Fruit fly (Drosophila melanogaster) whole organism, embryonic: Measurements from ENCODE around the gene TwdlX.

Source experiments
- Asciz ChIP-seq: fragments of 200-800 bp; sonication (Bioruptor generic); optimal IDR thresholded peaks from 2 replicates; lab custom pipeline; 2017; ENCODE audit warnings: missing biosample characterization, mild to moderate bottlenecking, missing genetic modification characterization, missing genetic modification reagents
- CG10959 ChIP-seq: fragments of 200-800 bp; sonication (Bioruptor generic); IDR thresholded peaks from 2 replicates; pipeline ENCODE4 v1.3.6; 2022; ENCODE audit warnings: missing biosample characterization, missing genetic modification characterization
- CG11398 ChIP-seq: fragments of 200-800 bp; sonication (Bioruptor generic); optimal IDR thresholded peaks from 2 replicates; lab custom pipeline; 2016; ENCODE audit warnings: missing biosample characterization, missing genetic modification characterization
- CG12219 ChIP-seq: fragments of 200-800 bp; sonication (Bioruptor generic); optimal IDR thresholded peaks from 3 replicates; lab custom pipeline; 2018; ENCODE audit warnings: missing biosample characterization, mild to moderate bottlenecking, missing genetic modification characterization
- CG13287 ChIP-seq: fragments of 200-800 bp; sonication (Bioruptor generic); IDR thresholded peaks from 2 replicates; pipeline ENCODE4 v1.3.6; 2022; ENCODE audit warnings: missing biosample characterization, missing genetic modification characterization; ENCODE audit not compliant: partially characterized antibody
- CG1529 ChIP-seq: fragments of 200-800 bp; sonication (Bioruptor generic); optimal IDR thresholded peaks from 3 replicates; lab custom pipeline; 2018; ENCODE audit warnings: missing biosample characterization, missing genetic modification characterization
- CG16815 ChIP-seq: fragments of 200-800 bp; sonication (Bioruptor generic); optimal IDR thresholded peaks from 3 replicates; lab custom pipeline; 2017; ENCODE audit warnings: missing biosample characterization, mild to moderate bottlenecking, missing genetic modification characterization
- CG17361 ChIP-seq: fragments of 200-800 bp; sonication (Bioruptor generic); IDR thresholded peaks from 3 replicates; pipeline ENCODE4 v1.3.6; 2022; ENCODE audit warnings: missing biosample characterization, missing genetic modification characterization
- CG18599 ChIP-seq: fragments of 200-800 bp; sonication (Bioruptor generic); optimal IDR thresholded peaks from 3 replicates; lab custom pipeline; 2017; ENCODE audit warnings: missing biosample characterization, missing genetic modification characterization, mild to moderate bottlenecking, moderate library complexity, missing genetic modification reagents
- CG18764 ChIP-seq: fragments of 200-800 bp; sonication (Bioruptor generic); optimal IDR thresholded peaks from 3 replicates; lab custom pipeline; 2016; ENCODE audit warnings: missing biosample characterization, missing genetic modification characterization
- CG2199 ChIP-seq: fragments of 200-800 bp; sonication (Bioruptor generic); IDR thresholded peaks from 3 replicates; pipeline ENCODE4 v1.3.6; 2022; ENCODE audit warnings: missing biosample characterization, missing genetic modification characterization
- CG2889 ChIP-seq: fragments of 200-800 bp; sonication (Bioruptor generic); IDR thresholded peaks from 3 replicates; pipeline ENCODE4 v1.3.6; 2022; ENCODE audit warnings: missing biosample characterization, missing genetic modification characterization
- CG30020 ChIP-seq: fragments of 200-800 bp; optimal IDR thresholded peaks from 2 replicates; lab custom pipeline; 2019; ENCODE audit warnings: missing biosample characterization, mild to moderate bottlenecking, missing genetic modification characterization, moderate library complexity
- CG30431 ChIP-seq: fragments of 200-800 bp; sonication (Bioruptor generic); optimal IDR thresholded peaks from 2 replicates; lab custom pipeline; 2017; ENCODE audit warnings: missing biosample characterization, missing genetic modification characterization
- CG42726 ChIP-seq: fragments of 200-800 bp; sonication (Bioruptor generic); IDR thresholded peaks from 2 replicates; pipeline ENCODE4 v1.3.6; 2022; ENCODE audit warnings: missing biosample characterization, missing genetic modification characterization; ENCODE audit not compliant: partially characterized antibody
- CG4730 ChIP-seq: fragments of 200-800 bp; sonication (Bioruptor generic); IDR thresholded peaks from 2 replicates; pipeline ENCODE4 v1.3.6; 2022; ENCODE audit warnings: missing biosample characterization, missing genetic modification characterization
- CG4854 ChIP-seq: fragments of 200-800 bp; sonication (Bioruptor generic); optimal IDR thresholded peaks from 2 replicates; lab custom pipeline; 2016; ENCODE audit warnings: missing biosample characterization, missing genetic modification characterization, inconsistent platforms
- CG7928 ChIP-seq: fragments of 200-800 bp; sonication (Bioruptor generic); optimal IDR thresholded peaks from 2 replicates; lab custom pipeline; 2017; ENCODE audit warnings: missing biosample characterization, mild to moderate bottlenecking, missing genetic modification characterization
- CG9817 ChIP-seq: fragments of 200-800 bp; sonication (Bioruptor generic); optimal IDR thresholded peaks from 2 replicates; lab custom pipeline; 2018; ENCODE audit warnings: missing biosample characterization, mild to moderate bottlenecking, missing genetic modification characterization, moderate library complexity
- Camta ChIP-seq: fragments of 200-800 bp; sonication (Bioruptor generic); optimal IDR thresholded peaks from 2 replicates; lab custom pipeline; 2016; ENCODE audit warnings: missing biosample characterization, missing genetic modification characterization
- Deaf1 ChIP-seq: fragments of 200-800 bp; optimal IDR thresholded peaks from 3 replicates; lab custom pipeline; 2019; ENCODE audit warnings: missing biosample characterization, mild to moderate bottlenecking, missing genetic modification characterization, moderate library complexity
- Dip2 ChIP-seq: fragments of 200-800 bp; sonication (Bioruptor generic); IDR thresholded peaks from 2 replicates; pipeline ENCODE4 v1.3.6; 2022; ENCODE audit warnings: missing biosample characterization, missing genetic modification characterization
- H2.0 ChIP-seq: fragments of 200-800 bp; sonication (Bioruptor generic); IDR thresholded peaks from 2 replicates; pipeline ENCODE4 v1.3.6; 2022; ENCODE audit warnings: missing biosample characterization, missing genetic modification characterization
- Hey ChIP-seq: fragments of 200-800 bp; sonication (Bioruptor generic); optimal IDR thresholded peaks from 3 replicates; lab custom pipeline; 2018; ENCODE audit warnings: missing biosample characterization, mild to moderate bottlenecking, missing genetic modification characterization
- Hr78 ChIP-seq, 2 experiments: fragments of 200-800 bp in 1 of 2; fragments of >200 bp in 1 of 2; sonication (Bioruptor generic) in 1 of 2; optimal IDR thresholded peaks; 2 replicates each; lab custom pipeline; 2017 to 2019; ENCODE audit warnings: missing biosample characterization in 2 of 2, missing genetic modification characterization in 2 of 2, mild to moderate bottlenecking in 1 of 2, moderate library complexity in 1 of 2
- Myb ChIP-seq: fragments of 200-800 bp; sonication (Bioruptor generic); optimal IDR thresholded peaks from 2 replicates; lab custom pipeline; 2016; ENCODE audit warnings: missing biosample characterization, missing genetic modification characterization
- Nf-YC ChIP-seq: fragments of 200-800 bp; optimal IDR thresholded peaks from 3 replicates; lab custom pipeline; 2019; ENCODE audit warnings: missing biosample characterization, mild to moderate bottlenecking, missing genetic modification characterization, moderate library complexity
- Opbp ChIP-seq: fragments of 200-800 bp; sonication (Bioruptor generic); IDR thresholded peaks from 3 replicates; pipeline ENCODE4 v1.3.6; 2022; ENCODE audit warnings: missing biosample characterization, missing genetic modification characterization; ENCODE audit not compliant: partially characterized antibody
- PHDP ChIP-seq: fragments of 200-800 bp; sonication (Bioruptor generic); optimal IDR thresholded peaks from 3 replicates; lab custom pipeline; 2018; ENCODE audit warnings: missing biosample characterization, mild to moderate bottlenecking, missing genetic modification characterization, moderate library complexity
- Pdp1 ChIP-seq, 2 experiments: fragments of 200-800 bp; sonication (Bioruptor generic); optimal IDR thresholded peaks; 3 replicates each; lab custom pipeline; 2016; ENCODE audit warnings: missing biosample characterization in 2 of 2, missing genetic modification characterization in 2 of 2, mild to moderate bottlenecking in 1 of 2, moderate library complexity in 1 of 2
- Poxn ChIP-seq: fragments of 200-800 bp; sonication (Bioruptor generic); IDR thresholded peaks from 2 replicates; pipeline ENCODE4 v1.3.6; 2022; ENCODE audit warnings: missing biosample characterization, missing genetic modification characterization
- Scr ChIP-seq: fragments of 200-800 bp; sonication (Bioruptor generic); IDR thresholded peaks from 2 replicates; pipeline ENCODE4 v1.3.6; 2022; ENCODE audit warnings: missing biosample characterization, missing genetic modification characterization; ENCODE audit not compliant: partially characterized antibody
- Sox102F ChIP-seq: fragments of 200-800 bp; sonication (Bioruptor generic); optimal IDR thresholded peaks from 2 replicates; lab custom pipeline; 2018; ENCODE audit warnings: missing biosample characterization, mild to moderate bottlenecking, missing genetic modification characterization, moderate library complexity
- Spps ChIP-seq: fragments of 200-800 bp; sonication (Bioruptor generic); optimal IDR thresholded peaks from 2 replicates; lab custom pipeline; 2018; ENCODE audit warnings: missing biosample characterization, mild to moderate bottlenecking, missing genetic modification characterization
- Usf ChIP-seq: fragments of 200-800 bp; sonication (Bioruptor generic); optimal IDR thresholded peaks from 2 replicates; lab custom pipeline; 2017; ENCODE audit warnings: missing genotype, missing biosample characterization, missing genetic modification characterization
- ems ChIP-seq: fragments of 200-800 bp; sonication (Bioruptor generic); optimal IDR thresholded peaks from 3 replicates; lab custom pipeline; 2016; ENCODE audit warnings: missing biosample characterization, missing genetic modification characterization
- gem ChIP-seq: fragments of 200-800 bp; sonication (Bioruptor generic); optimal IDR thresholded peaks from 2 replicates; lab custom pipeline; 2019; ENCODE audit warnings: missing biosample characterization, mild to moderate bottlenecking, missing genetic modification characterization, moderate library complexity
- grn ChIP-seq: fragments of 200-800 bp; sonication (Bioruptor generic); optimal IDR thresholded peaks from 3 replicates; lab custom pipeline; 2017; ENCODE audit warnings: missing biosample characterization, missing genetic modification characterization
- lab ChIP-seq: fragments of 200-800 bp; sonication (Bioruptor generic); optimal IDR thresholded peaks from 3 replicates; lab custom pipeline; 2017; ENCODE audit warnings: missing biosample characterization, missing genetic modification characterization, mild to moderate bottlenecking, moderate library complexity, missing genetic modification reagents
- nmo ChIP-seq: fragments of 200-800 bp; sonication (Bioruptor generic); optimal IDR thresholded peaks from 2 replicates; lab custom pipeline; 2018; ENCODE audit warnings: missing biosample characterization, mild to moderate bottlenecking, missing genetic modification characterization, moderate library complexity
- pfk ChIP-seq: fragments of 200-800 bp; sonication (Bioruptor generic); optimal IDR thresholded peaks from 2 replicates; lab custom pipeline; 2018; ENCODE audit warnings: missing biosample characterization, mild to moderate bottlenecking, missing genetic modification characterization, moderate library complexity
- pho ChIP-seq: fragments of 200-800 bp; sonication (Bioruptor generic); optimal IDR thresholded peaks from 2 replicates; lab custom pipeline; 2016; ENCODE audit warnings: missing biosample characterization, missing genetic modification characterization
- pros ChIP-seq: fragments of 200-800 bp; sonication (Bioruptor generic); optimal IDR thresholded peaks from 3 replicates; lab custom pipeline; 2019; ENCODE audit warnings: missing biosample characterization, mild to moderate bottlenecking, missing genetic modification characterization, moderate library complexity
- pzg ChIP-seq: fragments of 200-800 bp; sonication (Bioruptor generic); optimal IDR thresholded peaks from 3 replicates; lab custom pipeline; 2018; ENCODE audit warnings: missing biosample characterization, mild to moderate bottlenecking, missing genetic modification characterization, moderate library complexity
- tll ChIP-seq, 2 experiments: fragments of 200-800 bp in 1 of 2; fragments of >200 bp in 1 of 2; sonication (Bioruptor generic) in 1 of 2; optimal IDR thresholded peaks; 2 replicates each; lab custom pipeline; 2017 to 2019; ENCODE audit warnings: missing biosample characterization in 2 of 2, missing genetic modification characterization in 2 of 2, mild to moderate bottlenecking in 1 of 2, moderate library complexity in 1 of 2
- ttk ChIP-seq: fragments of 200-800 bp; sonication (Bioruptor generic); IDR thresholded peaks from 2 replicates; pipeline ENCODE4 v2.1.2; 2022; ENCODE audit warnings: missing biosample characterization, missing genetic modification characterization
- z ChIP-seq: fragments of 200-800 bp; sonication (Bioruptor generic); IDR thresholded peaks from 3 replicates; pipeline ENCODE4 v1.3.6; 2022; ENCODE audit warnings: missing biosample characterization, missing genetic modification characterization

TwdlX gene

DNA sequence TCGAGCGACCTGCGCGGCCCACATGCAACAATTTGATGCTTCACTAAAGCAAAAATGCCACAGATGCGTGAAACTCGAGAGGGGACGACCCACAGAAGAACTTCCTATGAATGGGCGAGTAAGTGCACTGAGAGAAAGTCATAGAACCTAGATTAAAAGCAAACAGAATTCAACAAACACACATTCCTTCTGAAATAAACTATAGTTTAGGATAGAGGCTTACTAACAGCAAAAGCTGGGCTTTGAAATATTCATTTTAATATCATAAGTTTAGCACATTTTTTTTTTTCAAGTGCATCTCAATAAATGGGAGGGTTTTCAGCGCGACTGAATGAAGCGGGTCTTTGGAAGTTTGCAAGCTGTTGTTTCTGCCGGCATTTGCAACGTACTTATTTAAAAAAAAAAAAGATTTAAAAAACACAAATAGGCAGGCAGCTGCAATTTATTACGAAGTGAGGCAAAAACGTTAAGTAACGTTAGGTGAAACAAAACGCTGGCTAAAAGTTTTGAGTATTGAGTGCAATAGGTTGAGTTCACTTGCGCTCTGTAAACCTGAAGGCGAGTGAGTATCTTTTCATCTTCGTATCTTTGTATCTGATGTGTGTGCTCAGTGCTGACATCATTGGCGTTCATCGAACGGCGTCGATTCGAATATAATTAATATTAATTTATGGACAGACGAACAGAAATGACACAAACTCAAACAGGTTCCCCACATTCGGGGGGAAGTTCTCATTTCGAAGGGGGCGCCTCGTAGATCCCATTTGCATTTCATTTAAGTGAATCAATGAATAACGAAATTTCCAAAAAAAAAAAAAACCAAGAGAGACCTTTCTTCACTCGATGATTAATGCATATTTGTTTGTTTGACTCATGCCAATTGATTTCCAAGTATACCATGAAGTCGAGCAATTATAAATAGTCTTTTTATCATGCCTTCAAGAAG, 42.3 kb downstream of the TwdlX start (continued):
- TF ChIP-seq Pdp1 (GFP tag; optimal IDR thresholded peaks at IDR 0.05; lab: Kevin White, UChicago) = peak; percentile 60 to 66
- TF ChIP-seq Opbp (GFP tag; lab: Robert Waterston, UW) = no peak
- TF ChIP-seq CG2199 = peak; percentile 70; the same call in 1 of the 3 replicates
- peak; percentile 22 for TF ChIP-seq Sox102F (GFP tag; lab: Kevin White, UChicago)
- TF ChIP-seq CG2889 = no peak
- TF ChIP-seq CG18599 (GFP tag; lab: Kevin White, UChicago) = peak; percentile 13
- TF ChIP-seq Spps (tag; lab: Kevin White, UChicago) = peak; percentile 66
- no peak for TF ChIP-seq CG42726
- TF ChIP-seq nmo = peak; percentile 69
- TF ChIP-seq CG10959 (GFP tag; lab: Robert Waterston, UW) = peak; percentile 78
- TF ChIP-seq pros (GFP tag; lab: Kevin White, UChicago) = no peak
- peak; percentile 72 for TF ChIP-seq ttk (GFP tag; lab: Robert Waterston, UW)
- no peak for TF ChIP-seq Hey (tag; lab: Kevin White, UChicago)
- no peak for TF ChIP-seq CG7928 (GFP tag; lab: Kevin White, UChicago)
- TF ChIP-seq lab (GFP tag; lab: Kevin White, UChicago) = peak; percentile 46
- TF ChIP-seq pfk = no peak
- TF ChIP-seq Hr78 (GFP tag; optimal IDR thresholded peaks at IDR 0.05; lab: Kevin White, UChicago) = peak in 1 of 2 experiments; percentile 29
- peak; percentile 62 for TF ChIP-seq CG17361 (GFP tag; lab: Robert Waterston, UW)
- TF ChIP-seq z (GFP tag; lab: Robert Waterston, UW) = peak; percentile 7; the same call in 1 of the 3 replicates
- peak; percentile 11 for TF ChIP-seq Asciz
- TF ChIP-seq ems (GFP tag; lab: Kevin White, UChicago) = peak; percentile 28
- no peak for TF ChIP-seq pzg
- TF ChIP-seq Poxn (GFP tag; lab: Robert Waterston, UW) = no peak
- TF ChIP-seq CG4730 (GFP tag; lab: Robert Waterston, UW) = 0 out of 2 replicates have a peak, but pooled peaks have one; percentile 42
- TF ChIP-seq Usf (GFP tag; lab: Kevin White, UChicago) = no peak
- no peak for TF ChIP-seq CG13287 (GFP tag; lab: Robert Waterston, UW)
- no peak for TF ChIP-seq CG30020 (tag; lab: Kevin White, UChicago)
- TF ChIP-seq grn (GFP tag; lab: Kevin White, UChicago) = no peak
- TF ChIP-seq CG16815 (GFP tag; lab: Kevin White, UChicago) = peak; percentile 29
- TF ChIP-seq CG18764 (GFP tag; lab: Kevin White, UChicago) = peak; percentile 31
- TF ChIP-seq CG9817 (tag; lab: Kevin White, UChicago) = no peak
- peak; percentile 5 for TF ChIP-seq CG4854 (GFP tag; lab: Kevin White, UChicago)
- TF ChIP-seq Deaf1 (tag; lab: Kevin White, UChicago) = no peak
- no peak for TF ChIP-seq CG1529 (GFP tag; lab: Kevin White, UChicago)
- TF ChIP-seq PHDP (tag; lab: Kevin White, UChicago) = peak; percentile 27
- TF ChIP-seq Nf-YC (tag; lab: Kevin White, UChicago) = no peak
- TF ChIP-seq Scr (GFP tag; lab: Robert Waterston, UW) = no peak
- no peak for TF ChIP-seq CG12219 (GFP tag; lab: Kevin White, UChicago)
- TF ChIP-seq CG30431 (GFP tag; lab: Kevin White, UChicago) = peak; percentile 46
- no peak for TF ChIP-seq pho (GFP tag; lab: Kevin White, UChicago)
- no peak for TF ChIP-seq CG11398 (GFP tag; lab: Kevin White, UChicago)
- peak; percentile 59 for TF ChIP-seq gem (tag; lab: Kevin White, UChicago)
- peak; percentile 53; the same call in 1 of the 2 replicates for TF ChIP-seq H2.0
- TF ChIP-seq Camta (GFP tag; lab: Kevin White, UChicago) = peak; percentile 58
- TF ChIP-seq Myb (GFP tag; lab: Kevin White, UChicago) = no peak
- no peak for TF ChIP-seq tll (GFP tag; optimal IDR thresholded peaks at IDR 0.05; lab: Kevin White, UChicago)
- TF ChIP-seq Dip2 (GFP tag; lab: Robert Waterston, UW) = no peak
